Worm (Caenorhabditis elegans) whole organism, L2 larva: Measurements from ENCODE around the gene vha-2.

ENCODE experiments used
- C34F6.9 ChIP-seq: fragments of 150-350 bp; optimal IDR thresholded peaks from 2 replicates; lab custom pipeline; 2014; ENCODE audit warnings: missing biosample characterization, missing genetic modification characterization
- F13H6.1 ChIP-seq: sonication (generic microtip); optimal IDR thresholded peaks from 2 replicates; lab custom pipeline; 2016; ENCODE audit warnings: missing genetic modification characterization, missing compliant biosample characterization
- R02D3.7 ChIP-seq: fragments of 150-350 bp; optimal IDR thresholded peaks from 2 replicates; lab custom pipeline; 2014; ENCODE audit warnings: missing biosample characterization, missing genetic modification characterization
- Y55F3AM.14 ChIP-seq: fragments of 200-800 bp; sonication (Bioruptor generic); optimal IDR thresholded peaks from 2 replicates; lab custom pipeline; 2018; ENCODE audit warnings: mild to moderate bottlenecking, missing genetic modification characterization, missing compliant biosample characterization
- ZK546.5 ChIP-seq: sonication (generic microtip); optimal IDR thresholded peaks from 2 replicates; lab custom pipeline; 2017; ENCODE audit warnings: missing biosample characterization, missing genetic modification characterization
- alr-1 ChIP-seq: fragments of 150-350 bp; optimal IDR thresholded peaks from 2 replicates; lab custom pipeline; 2014; ENCODE audit warnings: missing biosample characterization, missing genetic modification characterization
- aly-2 ChIP-seq: fragments of 150-350 bp; optimal IDR thresholded peaks from 2 replicates; lab custom pipeline; 2014; ENCODE audit warnings: missing biosample characterization, missing genetic modification characterization
- blmp-1 ChIP-seq: sonication (generic microtip); optimal IDR thresholded peaks from 2 replicates; lab custom pipeline; 2017; ENCODE audit warnings: missing genetic modification characterization, mild to moderate bottlenecking, missing compliant biosample characterization, antibody characterized with exemption, moderate library complexity; ENCODE audit not compliant: insufficient read depth
- ceh-16 ChIP-seq: fragments of 150-350 bp; optimal IDR thresholded peaks from 2 replicates; lab custom pipeline; 2014; ENCODE audit warnings: missing biosample characterization, missing genetic modification characterization
- ceh-82 ChIP-seq: fragments of 150-350 bp; optimal IDR thresholded peaks from 2 replicates; lab custom pipeline; 2014; ENCODE audit warnings: missing biosample characterization, missing genetic modification characterization
- crh-2 ChIP-seq: sonication (generic microtip); optimal IDR thresholded peaks from 2 replicates; lab custom pipeline; 2017; ENCODE audit warnings: missing biosample characterization, missing genetic modification characterization
- egl-27 ChIP-seq: sonication (generic microtip); optimal IDR thresholded peaks from 3 replicates; lab custom pipeline; 2017; ENCODE audit warnings: missing biosample characterization, missing genetic modification reagents, missing genetic modification characterization
- elt-1 ChIP-seq: fragments of 150-350 bp; optimal IDR thresholded peaks from 2 replicates; lab custom pipeline; 2014; ENCODE audit warnings: missing biosample characterization, missing genetic modification characterization
- gmeb-1 ChIP-seq: fragments of 150-350 bp; optimal IDR thresholded peaks from 2 replicates; lab custom pipeline; 2014; ENCODE audit warnings: missing biosample characterization, missing genetic modification characterization
- lin-11 ChIP-seq: fragments of 150-350 bp; sonication (generic microtip); optimal IDR thresholded peaks from 2 replicates; lab custom pipeline; 2014; ENCODE audit warnings: missing biosample characterization, missing genetic modification characterization, inconsistent platforms, mixed read lengths
- lin-39 ChIP-seq: fragments of 150-350 bp; optimal IDR thresholded peaks from 2 replicates; lab custom pipeline; 2014; ENCODE audit warnings: missing biosample characterization, missing genetic modification reagents, missing genetic modification characterization
- mab-5 ChIP-seq: fragments of 150-350 bp; optimal IDR thresholded peaks from 2 replicates; lab custom pipeline; 2014; ENCODE audit warnings: missing biosample characterization, missing genetic modification characterization
- mdl-1 ChIP-seq, 2 experiments: fragments of 150-350 bp in 1 of 2; sonication (generic microtip) in 1 of 2; optimal IDR thresholded peaks; 2 replicates each; lab custom pipeline; 2017; ENCODE audit warnings: missing biosample characterization in 2 of 2, missing genetic modification characterization in 2 of 2
- nhr-10 ChIP-seq: sonication (generic microtip); optimal IDR thresholded peaks from 2 replicates; lab custom pipeline; 2017; ENCODE audit warnings: missing biosample characterization, missing genetic modification characterization
- nhr-11 ChIP-seq: fragments of 150-350 bp; optimal IDR thresholded peaks from 2 replicates; lab custom pipeline; 2014; ENCODE audit warnings: missing biosample characterization, missing genetic modification characterization
- nhr-12 ChIP-seq: fragments of 150-350 bp; optimal IDR thresholded peaks from 2 replicates; lab custom pipeline; 2014; ENCODE audit warnings: missing biosample characterization, missing genetic modification characterization
- nhr-129 ChIP-seq: fragments of 150-350 bp; optimal IDR thresholded peaks from 2 replicates; lab custom pipeline; 2014; ENCODE audit warnings: missing biosample characterization, missing genetic modification characterization
- nhr-21 ChIP-seq: fragments of 150-350 bp; optimal IDR thresholded peaks from 2 replicates; lab custom pipeline; 2014; ENCODE audit warnings: missing biosample characterization, missing genetic modification characterization
- nhr-237 ChIP-seq: fragments of 150-350 bp; optimal IDR thresholded peaks from 2 replicates; lab custom pipeline; 2014; ENCODE audit warnings: missing biosample characterization, missing genetic modification characterization
- nhr-25 ChIP-seq: fragments of 150-350 bp; sonication (generic microtip); optimal IDR thresholded peaks from 3 replicates; lab custom pipeline; 2014; ENCODE audit warnings: missing biosample characterization, missing genetic modification characterization
- peb-1 ChIP-seq: fragments of 150-350 bp; optimal IDR thresholded peaks from 2 replicates; lab custom pipeline; 2014; ENCODE audit warnings: missing biosample characterization, missing genetic modification characterization
- sem-4 ChIP-seq: fragments of 150-350 bp; optimal IDR thresholded peaks from 2 replicates; lab custom pipeline; 2014; ENCODE audit warnings: missing biosample characterization, missing genetic modification reagents, missing genetic modification characterization
- sma-9 ChIP-seq, 2 experiments: fragments of 150-350 bp in 1 of 2; sonication (generic microtip) in 1 of 2; optimal IDR thresholded peaks; 2 replicates each; lab custom pipeline; 2014 to 2016; ENCODE audit warnings: missing genetic modification characterization in 2 of 2, mild to moderate bottlenecking in 1 of 2, missing biosample characterization in 1 of 2, missing compliant biosample characterization in 1 of 2, missing genetic modification reagents in 1 of 2, moderate library complexity in 1 of 2
- unc-39 ChIP-seq: fragments of 150-350 bp; optimal IDR thresholded peaks from 2 replicates; lab custom pipeline; 2014; ENCODE audit warnings: missing biosample characterization, missing genetic modification characterization
- unc-62 ChIP-seq: fragments of 150-350 bp; optimal IDR thresholded peaks from 2 replicates; lab custom pipeline; 2014; ENCODE audit warnings: missing biosample characterization, missing genetic modification reagents, missing genetic modification characterization
- ztf-11 ChIP-seq: sonication (generic microtip); optimal IDR thresholded peaks from 2 replicates; lab custom pipeline; 2017; ENCODE audit warnings: missing biosample characterization, missing genetic modification characterization
- ztf-4 ChIP-seq: fragments of 150-350 bp; optimal IDR thresholded peaks from 2 replicates; lab custom pipeline; 2014; ENCODE audit warnings: missing biosample characterization, missing genetic modification characterization

The vha-2 gene

ce11 chrIII:9757414-9757813, 24.6 kb upstream of the vha-2 start, which contains the start of gene vps-53:
Gene vps-53 (minus strand): TSS chrIII:9757514.
- no peak for TF ChIP-seq ZK546.5 (tag; lab: Kevin White, UChicago)

- no peak for TF ChIP-seq nhr-21 (tag; lab: Kevin White, UChicago)
- no peak for TF ChIP-seq crh-2 (tag; lab: Kevin White, UChicago)
- TF ChIP-seq peb-1 (tag; lab: Kevin White, UChicago), result no peak
- no peak for TF ChIP-seq lin-11
- no peak for TF ChIP-seq alr-1
- no peak for TF ChIP-seq unc-39 (tag; lab: Kevin White, UChicago)
- no peak for TF ChIP-seq nhr-237 (tag; lab: Kevin White, UChicago)
- TF ChIP-seq sma-9 (GFP tag; optimal IDR thresholded peaks at IDR 0.05; lab: Kevin White, UChicago), result no peak
- TF ChIP-seq sma-9 (tag; optimal IDR thresholded peaks at IDR 0.05; lab: Kevin White, UChicago), result no peak
- TF ChIP-seq nhr-12 (tag; lab: Kevin White, UChicago), result no peak
- no peak for TF ChIP-seq nhr-11 (tag; lab: Kevin White, UChicago)
- TF ChIP-seq R02D3.7 (tag; lab: Kevin White, UChicago), result no peak
- TF ChIP-seq, all 48 proteins: peak for 0
These were observed 23.1 kb upstream of the vha-2 start, which contains the start of gene rmd-1 for ce11 chrIII:9758848-9759247. Gene rmd-1 (plus strand): TSS chrIII:9759094.

- TF ChIP-seq nhr-129 (tag; lab: Kevin White, UChicago) (no peak), unc-39 (tag; lab: Kevin White, UChicago) (no peak), ceh-82 (tag; lab: Kevin White, UChicago) (no peak), Y55F3AM.14 (GFP tag; lab: Kevin White, UChicago) (no peak), egl-27 (no peak), ceh-16 (no peak), sem-4 (no peak), lin-39 (tag; lab: Kevin White, UChicago) (no peak), C34F6.9 (no peak), elt-1 (no peak), nhr-237 (tag; lab: Kevin White, UChicago) (no peak), mab-5 (tag; lab: Kevin White, UChicago) (no peak), unc-62 (GFP tag; lab: Kevin White, UChicago) (no peak), ZK546.5 (tag; lab: Kevin White, UChicago) (no peak), sma-9 (GFP tag; optimal IDR thresholded peaks at IDR 0.05; lab: Kevin White, UChicago) (no peak), sma-9 (tag; optimal IDR thresholded peaks at IDR 0.05; lab: Kevin White, UChicago) (no peak), nhr-25 (tag; lab: Kevin White, UChicago) (no peak), gmeb-1 (tag; lab: Kevin White, UChicago) (no peak), ztf-4 (tag; lab: Kevin White, UChicago) (no peak)
These were observed 21.8 kb upstream of the vha-2 start for ce11 chrIII:9760184-9760583.

ce11 chrIII:9762093-9762748, 19.7 kb upstream of the vha-2 start, which contains the start of gene gcc-2:
Gene gcc-2 (minus strand): TSS chrIII:9762143.
- no peak for TF ChIP-seq ztf-11
- TF ChIP-seq, all 48 proteins: peak for 0

- TF ChIP-seq peb-1 (tag; lab: Kevin White, UChicago), result no peak
- no peak for TF ChIP-seq nhr-10 (tag; lab: Kevin White, UChicago)
- TF ChIP-seq R02D3.7 (tag; lab: Kevin White, UChicago), result no peak
- TF ChIP-seq nhr-129 (tag; lab: Kevin White, UChicago), result no peak
- TF ChIP-seq C34F6.9, result no peak
- no peak for TF ChIP-seq crh-2 (tag; lab: Kevin White, UChicago)
- TF ChIP-seq Y55F3AM.14 (GFP tag; lab: Kevin White, UChicago), result no peak
- TF ChIP-seq ceh-16, result no peak
- no peak for TF ChIP-seq F13H6.1
- no peak for TF ChIP-seq nhr-21 (tag; lab: Kevin White, UChicago)
- no peak for TF ChIP-seq nhr-25 (tag; lab: Kevin White, UChicago)
- no peak for TF ChIP-seq blmp-1 (tag; lab: Kevin White, UChicago)
- no peak for TF ChIP-seq mdl-1 (tag; optimal IDR thresholded peaks at IDR 0.05; lab: Kevin White, UChicago)
- TF ChIP-seq aly-2 (tag; lab: Kevin White, UChicago), result no peak
These were observed 17.2 kb upstream of the vha-2 start for ce11 chrIII:9764718-9765117.
